1 fruit fly cellular context compared by ENCODE assay signal in the genomic region with DNA sequence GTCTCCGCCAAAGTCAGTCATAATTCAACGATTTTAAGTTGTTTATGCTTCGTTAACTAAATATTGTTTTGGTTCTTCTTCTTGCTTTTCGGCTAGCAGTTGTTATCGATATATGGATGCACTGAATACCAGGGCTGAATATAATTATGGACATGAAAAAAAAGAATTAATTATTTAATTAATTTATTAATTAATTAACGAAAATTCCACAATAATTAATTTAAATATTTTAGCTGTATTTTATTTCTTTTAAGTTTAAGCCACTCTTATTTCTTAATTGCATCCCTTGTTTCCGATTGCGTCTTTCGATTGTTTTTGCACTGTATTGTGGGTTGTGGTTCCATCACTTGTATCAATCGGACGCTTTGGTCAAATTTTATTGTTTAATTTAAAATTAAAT.
TF ChIP-seq lines count a peak whose summit lies in the region.

A gene (minus strand): TSS at position 112 of the 400 bp plus-strand sequence.
A gene (plus strand): TSS at position 326 of the 400 bp plus-strand sequence.

TF ChIP-seq in whole organism, embryonic, 481 proteins besides CTCF, POLR2A, EP300 and RAD21 (continued from another document and continues in another):
- TF ChIP-seq scrt (GFP tag; optimal IDR thresholded peaks at IDR 0.05; lab: Kevin White, UChicago) (peak; percentile 65), exex (tag; optimal IDR thresholded peaks at IDR 0.05; lab: Kevin White, UChicago) (no peak), bowl (GFP tag; IDR thresholded peaks at IDR 0.05; lab: Robert Waterston, UW) (no peak), aop (GFP tag; IDR thresholded peaks at IDR 0.05; lab: Robert Waterston, UW) (no peak), CG7745 (tag; optimal IDR thresholded peaks at IDR 0.05; lab: Kevin White, UChicago) (peak; percentile 74), Bdp1 (GFP tag; optimal IDR thresholded peaks at IDR 0.05; lab: Kevin White, UChicago) (peak; percentile 11), CG30403 (GFP tag; optimal IDR thresholded peaks at IDR 0.05; lab: Kevin White, UChicago) (peak; percentile 95), Oli (tag; optimal IDR thresholded peaks at IDR 0.05; lab: Kevin White, UChicago) (peak; percentile 71), Ets65A (GFP tag; lab: Kevin White, UChicago) (peak; percentile 63), CG12155 (GFP tag; optimal IDR thresholded peaks at IDR 0.05; lab: Kevin White, UChicago) (peak; percentile 30), CG5180 (GFP tag; optimal IDR thresholded peaks at IDR 0.05; lab: Kevin White, UChicago) (no peak), luna (GFP tag; optimal IDR thresholded peaks at IDR 0.05; lab: Kevin White, UChicago) (no peak), CG17385 (GFP tag; optimal IDR thresholded peaks at IDR 0.05; lab: Kevin White, UChicago) (peak; percentile 99), CG15479 (GFP tag; optimal IDR thresholded peaks at IDR 0.05; lab: Kevin White, UChicago) (no peak), fru (optimal IDR thresholded peaks at IDR 0.05; lab: Kevin White, UChicago) (no peak), CG14860 (GFP tag; IDR thresholded peaks at IDR 0.05; lab: Robert Waterston, UW; ENCODE audit: partially characterized antibody) (peak; percentile 44; the same call in 1 of the 3 replicates), Doc2 (GFP tag; IDR thresholded peaks at IDR 0.05; lab: Robert Waterston, UW) (no peak), CG34422 (GFP tag; IDR thresholded peaks at IDR 0.05; lab: Robert Waterston, UW) (peak; percentile 95), Hr3 (GFP tag; optimal IDR thresholded peaks at IDR 0.05; lab: Kevin White, UChicago) (peak; percentile 94), CG11504 (tag; optimal IDR thresholded peaks at IDR 0.05; lab: Kevin White, UChicago) (no peak), CG31224 (GFP tag; IDR thresholded peaks at IDR 0.05; lab: Robert Waterston, UW) (peak; percentile 87), Sox102F (GFP tag; optimal IDR thresholded peaks at IDR 0.05; lab: Kevin White, UChicago) (no peak), PHDP (tag; optimal IDR thresholded peaks at IDR 0.05; lab: Kevin White, UChicago) (peak; percentile 94), gcm2 (GFP tag; optimal IDR thresholded peaks at IDR 0.05; lab: Kevin White, UChicago) (no peak), sima (GFP tag; optimal IDR thresholded peaks at IDR 0.05; lab: Kevin White, UChicago) (no peak), Hr39 (optimal IDR thresholded peaks at IDR 0.05; lab: Kevin White, UChicago) (no peak), pros (GFP tag; optimal IDR thresholded peaks at IDR 0.05; lab: Kevin White, UChicago) (no peak), Hey (tag; optimal IDR thresholded peaks at IDR 0.05; lab: Kevin White, UChicago) (peak; percentile 46), slbo (GFP tag; IDR thresholded peaks at IDR 0.05; lab: Robert Waterston, UW) (peak; percentile 82), nerfin-2 (GFP tag; IDR thresholded peaks at IDR 0.05; lab: Robert Waterston, UW; ENCODE audit: partially characterized antibody) (no peak), disco-r (GFP tag; optimal IDR thresholded peaks at IDR 0.05; lab: Kevin White, UChicago) (peak; percentile 30), row (GFP tag; IDR thresholded peaks at IDR 0.05; lab: Robert Waterston, UW) (peak; percentile 98), chinmo (GFP tag; IDR thresholded peaks at IDR 0.05; lab: Robert Waterston, UW; ENCODE audit: partially characterized antibody) (0 out of 4 replicates have a peak, but pooled peaks have one; percentile 70), CG9932 (GFP tag; IDR thresholded peaks at IDR 0.05; lab: Robert Waterston, UW) (peak; percentile 95), CG10274 (GFP tag; optimal IDR thresholded peaks at IDR 0.05; lab: Kevin White, UChicago) (no peak), vvl (GFP tag; IDR thresholded peaks at IDR 0.05; lab: Robert Waterston, UW) (no peak), CG15601 (tag; optimal IDR thresholded peaks at IDR 0.05; lab: Kevin White, UChicago) (no peak), CG4854 (GFP tag; optimal IDR thresholded peaks at IDR 0.05; lab: Kevin White, UChicago) (no peak), fd64A (GFP tag; optimal IDR thresholded peaks at IDR 0.05; lab: Kevin White, UChicago) (no peak), pzg (GFP tag; optimal IDR thresholded peaks at IDR 0.05; lab: Kevin White, UChicago) (peak; percentile 56), CG10366 (GFP tag; IDR thresholded peaks at IDR 0.05; lab: Robert Waterston, UW) (no peak), CG34224 (GFP tag; IDR thresholded peaks at IDR 0.05; lab: Robert Waterston, UW; ENCODE audit: partially characterized antibody) (peak; percentile 78), Dad (GFP tag; optimal IDR thresholded peaks at IDR 0.05; lab: Kevin White, UChicago) (no peak), CG1832 (GFP tag; optimal IDR thresholded peaks at IDR 0.05; lab: Kevin White, UChicago) (no peak), CG16779 (GFP tag; IDR thresholded peaks at IDR 0.05; lab: Robert Waterston, UW) (no peak), Elba2 (GFP tag; optimal IDR thresholded peaks at IDR 0.05; lab: Kevin White, UChicago) (no peak), CG12744 (GFP tag; optimal IDR thresholded peaks at IDR 0.05; lab: Kevin White, UChicago) (peak; percentile 22), CG11723 (GFP tag; optimal IDR thresholded peaks at IDR 0.05; lab: Kevin White, UChicago) (no peak), grau (tag; optimal IDR thresholded peaks at IDR 0.05; lab: Kevin White, UChicago) (peak; percentile 64), emc (GFP tag; optimal IDR thresholded peaks at IDR 0.05; lab: Kevin White, UChicago) (no peak), Ets97D (GFP tag; optimal IDR thresholded peaks at IDR 0.05; lab: Kevin White, UChicago) (peak; percentile 66), dpn (GFP tag; optimal IDR thresholded peaks at IDR 0.05; lab: Kevin White, UChicago) (peak in 1 of 2 experiments; percentile 74), CG12942 (GFP tag; optimal IDR thresholded peaks at IDR 0.05; lab: Kevin White, UChicago) (peak; percentile 72), Ravus (GFP tag; IDR thresholded peaks at IDR 0.05; lab: Robert Waterston, UW) (no peak), CG17186 (GFP tag; optimal IDR thresholded peaks at IDR 0.05; lab: Kevin White, UChicago) (peak; percentile 72), hb (GFP tag; IDR thresholded peaks at IDR 0.05; lab: Robert Waterston, UW; ENCODE audit: partially characterized antibody) (peak; percentile 69), CG12236 (GFP tag; optimal IDR thresholded peaks at IDR 0.05; lab: Kevin White, UChicago) (no peak), nom (GFP tag; optimal IDR thresholded peaks at IDR 0.05; lab: Kevin White, UChicago) (peak; percentile 44), Side (GFP tag; optimal IDR thresholded peaks at IDR 0.05; lab: Kevin White, UChicago) (peak; percentile 28), Drgx (GFP tag; IDR thresholded peaks at IDR 0.05; lab: Robert Waterston, UW) (peak; percentile 86), Tbp (GFP tag; optimal IDR thresholded peaks at IDR 0.05; lab: Kevin White, UChicago) (no peak), CG2889 (GFP tag; IDR thresholded peaks at IDR 0.05; lab: Robert Waterston, UW) (peak; percentile 92), CG7963 (GFP tag; IDR thresholded peaks at IDR 0.05; lab: Robert Waterston, UW; ENCODE audit: partially characterized antibody) (0 out of 3 replicates have a peak, but pooled peaks have one; percentile 25), CG8359 (GFP tag; optimal IDR thresholded peaks at IDR 0.05; lab: Kevin White, UChicago; ENCODE audit: borderline replicate concordance) (peak; percentile 18), ac (GFP tag; optimal IDR thresholded peaks at IDR 0.05; lab: Kevin White, UChicago) (no peak), CG10321 (GFP tag; IDR thresholded peaks at IDR 0.05; lab: Robert Waterston, UW) (0 out of 2 replicates have a peak, but pooled peaks have one; percentile 24), amos (GFP tag; IDR thresholded peaks at IDR 0.05; lab: Robert Waterston, UW; ENCODE audit: partially characterized antibody) (peak; percentile 70; the same call in 1 of the 2 replicates), oc (tag; optimal IDR thresholded peaks at IDR 0.05; lab: Kevin White, UChicago) (no peak), sna (GFP tag; IDR thresholded peaks at IDR 0.05; lab: Robert Waterston, UW; ENCODE audit: partially characterized antibody) (peak; percentile 78), CG33557 (GFP tag; optimal IDR thresholded peaks at IDR 0.05; lab: Kevin White, UChicago) (peak; percentile 94), dm (GFP tag; optimal IDR thresholded peaks at IDR 0.05; lab: Kevin White, UChicago) (peak; percentile 11), pb (GFP tag; optimal IDR thresholded peaks at IDR 0.05; lab: Kevin White, UChicago) (no peak), Fer1 (GFP tag; optimal IDR thresholded peaks at IDR 0.05; lab: Kevin White, UChicago) (peak; percentile 88), CG13894 (tag; optimal IDR thresholded peaks at IDR 0.05; lab: Kevin White, UChicago) (peak; percentile 91), h (optimal IDR thresholded peaks at IDR 0.05; lab: Kevin White, UChicago) (no peak), Antp (GFP tag; optimal IDR thresholded peaks at IDR 0.05; lab: Kevin White, UChicago) (peak; percentile 18), pum (GFP tag; optimal IDR thresholded peaks at IDR 0.05; lab: Kevin White, UChicago) (peak; percentile 67), Dll (GFP tag; IDR thresholded peaks at IDR 0.05; lab: Robert Waterston, UW; ENCODE audit: partially characterized antibody) (peak; percentile 69; the same call in 3 of the 4 replicates), prd (optimal IDR thresholded peaks at IDR 0.05; lab: Kevin White, UChicago) (no peak), prd (GFP tag; IDR thresholded peaks at IDR 0.05; lab: Robert Waterston, UW) (peak; percentile 96), Rx (GFP tag; IDR thresholded peaks at IDR 0.05; lab: Robert Waterston, UW) (peak; percentile 61), pfk (GFP tag; optimal IDR thresholded peaks at IDR 0.05; lab: Kevin White, UChicago) (peak; percentile 3), Hmr (GFP tag; optimal IDR thresholded peaks at IDR 0.05; lab: Kevin White, UChicago) (peak; percentile 92), dysf (GFP tag; IDR thresholded peaks at IDR 0.05; lab: Robert Waterston, UW) (no peak), CG31365 (tag; optimal IDR thresholded peaks at IDR 0.05; lab: Kevin White, UChicago) (peak; percentile 8), pan (optimal IDR thresholded peaks at IDR 0.05; lab: Kevin White, UChicago) (no peak), pan (GFP tag; optimal IDR thresholded peaks at IDR 0.05 in 1 of 2, IDR thresholded peaks at IDR 0.05 in 1 of 2) (peak in 1 of 2 experiments; percentile 92), CG6765 (GFP tag; optimal IDR thresholded peaks at IDR 0.05; lab: Kevin White, UChicago) (peak; percentile 76), Dp (GFP tag; optimal IDR thresholded peaks at IDR 0.05; lab: Kevin White, UChicago) (peak; percentile 42), CG3163 (GFP tag; optimal IDR thresholded peaks at IDR 0.05; lab: Kevin White, UChicago) (no peak), Opbp (GFP tag; IDR thresholded peaks at IDR 0.05; lab: Robert Waterston, UW; ENCODE audit: partially characterized antibody) (0 out of 3 replicates have a peak, but pooled peaks have one; percentile 42), Xbp1 (GFP tag; optimal IDR thresholded peaks at IDR 0.05; lab: Kevin White, UChicago) (no peak), Dfd (GFP tag; optimal IDR thresholded peaks at IDR 0.05; lab: Kevin White, UChicago) (no peak), ci (GFP tag; IDR thresholded peaks at IDR 0.05; lab: Robert Waterston, UW) (peak; percentile 88), kni (GFP tag; optimal IDR thresholded peaks at IDR 0.05; lab: Kevin White, UChicago) (no peak), bbx (GFP tag; IDR thresholded peaks at IDR 0.05; lab: Robert Waterston, UW; ENCODE audit: partially characterized antibody) (peak; percentile 62; the same call in 1 of the 2 replicates), crol (GFP tag; IDR thresholded peaks at IDR 0.05; lab: Robert Waterston, UW) (no peak), unc-4 (GFP tag; IDR thresholded peaks at IDR 0.05; lab: Robert Waterston, UW; ENCODE audit: partially characterized antibody) (peak; percentile 86), yki (optimal IDR thresholded peaks at IDR 0.05; lab: Kevin White, UChicago) (no peak), sd (tag; optimal IDR thresholded peaks at IDR 0.05; lab: Kevin White, UChicago) (no peak), Lhr (GFP tag; optimal IDR thresholded peaks at IDR 0.05; lab: Kevin White, UChicago) (peak; percentile 1), CG2129 (GFP tag; IDR thresholded peaks at IDR 0.05; lab: Robert Waterston, UW; ENCODE audit: partially characterized antibody) (no peak), shn (GFP tag; optimal IDR thresholded peaks at IDR 0.05; lab: Kevin White, UChicago) (peak; percentile 24), klu (GFP tag; IDR thresholded peaks at IDR 0.05; lab: Robert Waterston, UW) (no peak), Ptx1 (GFP tag; IDR thresholded peaks at IDR 0.05; lab: Robert Waterston, UW) (no peak), CG1529 (GFP tag; optimal IDR thresholded peaks at IDR 0.05; lab: Kevin White, UChicago) (no peak), CG10959 (GFP tag; IDR thresholded peaks at IDR 0.05; lab: Robert Waterston, UW) (no peak), CG11093 (GFP tag; IDR thresholded peaks at IDR 0.05; lab: Robert Waterston, UW) (peak; percentile 82), C15 (GFP tag; IDR thresholded peaks at IDR 0.05; lab: Robert Waterston, UW) (peak; percentile 65; the same call in 1 of the 3 replicates), Vsx1 (GFP tag; optimal IDR thresholded peaks at IDR 0.05; lab: Kevin White, UChicago) (no peak), sens-2 (GFP tag; IDR thresholded peaks at IDR 0.05; lab: Robert Waterston, UW) (no peak), Dip3 (GFP tag; optimal IDR thresholded peaks at IDR 0.05; lab: Kevin White, UChicago) (no peak), toy (GFP tag; IDR thresholded peaks at IDR 0.05; lab: Robert Waterston, UW) (peak; percentile 76), p53 (GFP tag; optimal IDR thresholded peaks at IDR 0.05; lab: Kevin White, UChicago) (no peak), cad (GFP tag; optimal IDR thresholded peaks at IDR 0.05; lab: Kevin White, UChicago) (no peak), Nf-YB (GFP tag; optimal IDR thresholded peaks at IDR 0.05; lab: Kevin White, UChicago) (no peak), Gsc (GFP tag; IDR thresholded peaks at IDR 0.05; lab: Robert Waterston, UW) (no peak), CG12104 (GFP tag; optimal IDR thresholded peaks at IDR 0.05; lab: Kevin White, UChicago) (no peak), esg (GFP tag; conservative IDR thresholded peaks at IDR 0.05; lab: Robert Waterston, UW) (peak; percentile 93), fd3F (GFP tag; optimal IDR thresholded peaks at IDR 0.05; lab: Kevin White, UChicago) (no peak), CG12769 (tag; optimal IDR thresholded peaks at IDR 0.05; lab: Kevin White, UChicago) (no peak), CG15073 (GFP tag; optimal IDR thresholded peaks at IDR 0.05; lab: Kevin White, UChicago) (no peak), CG6791 (GFP tag; IDR thresholded peaks at IDR 0.05; lab: Robert Waterston, UW; ENCODE audit: partially characterized antibody) (peak; percentile 70), CG4820 (GFP tag; optimal IDR thresholded peaks at IDR 0.05; lab: Kevin White, UChicago) (no peak), CG2678 (tag; optimal IDR thresholded peaks at IDR 0.05; lab: Kevin White, UChicago) (peak; percentile 92)
